Fruit fly (Drosophila melanogaster) whole organism, adult: Measurements from ENCODE around the gene CG1764.

ENCODE experiments used
- CG11617 ChIP-seq: fragments of 200-800 bp; sonication (Bioruptor generic); optimal IDR thresholded peaks from 2 replicates; lab custom pipeline; 2017; ENCODE audit warnings: mild to moderate bottlenecking, missing biosample characterization, missing genetic modification reagents, missing genetic modification characterization
- CG12768 ChIP-seq: fragments of 200-800 bp; sonication (Bioruptor generic); optimal IDR thresholded peaks from 2 replicates; lab custom pipeline; 2017; ENCODE audit warnings: missing biosample characterization, missing genetic modification characterization, mild to moderate bottlenecking, moderate library complexity, missing genetic modification reagents
- CG14711 ChIP-seq: fragments of 200-800 bp; sonication (Bioruptor generic); optimal IDR thresholded peaks from 2 replicates; lab custom pipeline; 2018; ENCODE audit warnings: missing biosample characterization, mild to moderate bottlenecking, missing genetic modification characterization, moderate library complexity
- CG33017 ChIP-seq: fragments of 200-800 bp; sonication (Bioruptor generic); optimal IDR thresholded peaks from 2 replicates; lab custom pipeline; 2018; ENCODE audit warnings: missing biosample characterization, mild to moderate bottlenecking, missing genetic modification characterization, moderate library complexity
- CG5204 ChIP-seq: fragments of 200-800 bp; sonication (Bioruptor generic); optimal IDR thresholded peaks from 2 replicates; lab custom pipeline; 2016; ENCODE audit warnings: missing biosample characterization, missing genetic modification characterization
- Crg-1 ChIP-seq: fragments of 200-800 bp; sonication (Bioruptor generic); optimal IDR thresholded peaks from 2 replicates; lab custom pipeline; 2016; ENCODE audit warnings: missing biosample characterization, missing genetic modification characterization
- Hr96 ChIP-seq: fragments of 200-800 bp; sonication (Bioruptor generic); optimal IDR thresholded peaks from 2 replicates; lab custom pipeline; 2016; ENCODE audit warnings: missing biosample characterization, missing genetic modification characterization
- Mnt ChIP-seq: fragments of 200-800 bp; sonication (Bioruptor generic); optimal IDR thresholded peaks from 2 replicates; lab custom pipeline; 2016; ENCODE audit warnings: missing biosample characterization, mild to moderate bottlenecking, missing genetic modification characterization
- bab1 ChIP-seq: fragments of 200-800 bp; sonication (Bioruptor generic); optimal IDR thresholded peaks from 3 replicates; lab custom pipeline; 2019; ENCODE audit warnings: missing biosample characterization, mild to moderate bottlenecking, missing genetic modification characterization, moderate library complexity
- cnc ChIP-seq, 2 experiments: fragments of >200 bp; optimal IDR thresholded peaks; 2 replicates each; lab custom pipeline; 2017
- kay ChIP-seq: fragments of 200-800 bp; sonication (Bioruptor generic); peaks from one replicate; lab custom pipeline; 2016; ENCODE audit warnings: missing biosample characterization, missing genetic modification characterization, borderline replicate concordance
- toe ChIP-seq: fragments of 200-800 bp; sonication (Bioruptor generic); optimal IDR thresholded peaks from 2 replicates; lab custom pipeline; 2016; ENCODE audit warnings: missing biosample characterization, missing genetic modification characterization

- TF ChIP-seq CG11617 (GFP tag; lab: Kevin White, UChicago) (no peak), cnc (optimal IDR thresholded peaks at IDR 0.05; lab: Kevin White, UChicago) (no peak), CG33017 (tag; lab: Kevin White, UChicago) (no peak), CG14711 (tag; lab: Kevin White, UChicago) (no peak), Hr96 (no peak), kay (GFP tag; lab: Kevin White, UChicago) (no peak), toe (GFP tag; lab: Kevin White, UChicago) (no peak), CG5204 (GFP tag; lab: Kevin White, UChicago) (no peak), Crg-1 (GFP tag; lab: Kevin White, UChicago) (no peak), Mnt (GFP tag; lab: Kevin White, UChicago) (no peak), CG12768 (no peak), bab1 (GFP tag; lab: Kevin White, UChicago) (no peak)
Observed at dm6 chrX:13284548-13284974, 17.7 kb downstream of the CG1764 start.
